Worm (Caenorhabditis elegans) whole organism, L1 larva: Measurements from ENCODE around the gene F22H10.1.

Source experiments
- C16A3.4 ChIP-seq: fragments of 150-350 bp; optimal IDR thresholded peaks from 2 replicates; lab custom pipeline; 2014; ENCODE audit warnings: missing biosample characterization, missing genetic modification characterization
- F16B12.6 ChIP-seq: fragments of 150-350 bp; optimal IDR thresholded peaks from 2 replicates; lab custom pipeline; 2014; ENCODE audit warnings: missing biosample characterization, missing genetic modification characterization
- alr-1 ChIP-seq: fragments of 200-800 bp; sonication (Bioruptor generic); optimal IDR thresholded peaks from 2 replicates; lab custom pipeline; 2018; ENCODE audit warnings: borderline replicate concordance, mild to moderate bottlenecking, missing genetic modification characterization, missing compliant biosample characterization
- blmp-1 ChIP-seq: fragments of 150-350 bp; optimal IDR thresholded peaks from 2 replicates; lab custom pipeline; 2014; ENCODE audit warnings: missing biosample characterization, missing genetic modification characterization
- ceh-63 ChIP-seq: fragments of 200-800 bp; sonication (Bioruptor generic); optimal IDR thresholded peaks from 2 replicates; lab custom pipeline; 2018; ENCODE audit warnings: mild to moderate bottlenecking, missing genetic modification characterization, missing compliant biosample characterization
- ceh-8 ChIP-seq: fragments of 200-800 bp; sonication (Bioruptor generic); optimal IDR thresholded peaks from 2 replicates; lab custom pipeline; 2018; ENCODE audit warnings: mild to moderate bottlenecking, missing genetic modification characterization, moderate library complexity, missing compliant biosample characterization
- ceh-82 ChIP-seq, 3 experiments: fragments of 150-350 bp in 1 of 3; sonication (generic microtip) in 2 of 3; optimal IDR thresholded peaks; 2 replicates each; lab custom pipeline; 2014 to 2017; ENCODE audit warnings: missing biosample characterization in 3 of 3, missing genetic modification characterization in 3 of 3
- ceh-88 ChIP-seq: fragments of 200-800 bp; sonication (Bioruptor generic); IDR thresholded peaks from 2 replicates; pipeline ENCODE4 v1.3.6; 2022; ENCODE audit warnings: missing genetic modification characterization, missing compliant biosample characterization
- ceh-90 ChIP-seq: sonication (generic microtip); optimal IDR thresholded peaks from 2 replicates; lab custom pipeline; 2016; ENCODE audit warnings: missing genetic modification characterization, missing compliant biosample characterization
- dpl-1 ChIP-seq, 3 experiments: fragments of 150-350 bp in 2 of 3; sonication (generic microtip) in 1 of 3; optimal IDR thresholded peaks; 2 replicates each; lab custom pipeline; 2014 to 2017; ENCODE audit warnings: missing biosample characterization in 3 of 3, missing genetic modification characterization in 3 of 3, missing genetic modification reagents in 3 of 3
- dsc-1 ChIP-seq: sonication (generic microtip); optimal IDR thresholded peaks from 2 replicates; lab custom pipeline; 2016; ENCODE audit warnings: mild to moderate bottlenecking, missing genetic modification characterization, missing compliant biosample characterization
- egl-13 ChIP-seq: sonication (generic microtip); optimal IDR thresholded peaks from 2 replicates; lab custom pipeline; 2016; ENCODE audit warnings: missing genotype, missing genetic modification reagents, missing genetic modification characterization, missing compliant biosample characterization
- elt-2 ChIP-seq: sonication (generic microtip); optimal IDR thresholded peaks from 2 replicates; lab custom pipeline; 2016; ENCODE audit warnings: missing genetic modification characterization, mild to moderate bottlenecking, inconsistent platforms, missing compliant biosample characterization, missing genetic modification reagents
- elt-3 ChIP-seq, 6 experiments: fragments of 150-350 bp in 1 of 6; sonication (generic microtip); optimal IDR thresholded peaks; 2 replicates each; lab custom pipeline; 2017 to 2018; ENCODE audit warnings: missing biosample characterization in 6 of 6, missing genetic modification characterization in 6 of 6, inconsistent platforms in 1 of 6
- ets-5 ChIP-seq: fragments of 200-800 bp; sonication (Bioruptor generic); IDR thresholded peaks from 2 replicates; pipeline ENCODE4 v1.3.6; 2022; ENCODE audit warnings: missing genetic modification characterization, missing compliant biosample characterization
- fkh-10 ChIP-seq: sonication (generic microtip); optimal IDR thresholded peaks from 2 replicates; lab custom pipeline; 2017; ENCODE audit warnings: missing biosample characterization, missing genetic modification reagents, missing genetic modification characterization
- fkh-8 ChIP-seq: sonication (generic microtip); optimal IDR thresholded peaks from 2 replicates; lab custom pipeline; 2016; ENCODE audit warnings: mild to moderate bottlenecking, missing genetic modification characterization, missing compliant biosample characterization
- grh-1 ChIP-seq: fragments of 200-800 bp; sonication (Bioruptor generic); IDR thresholded peaks from 2 replicates; pipeline ENCODE4 v1.3.6; 2022; ENCODE audit warnings: missing genetic modification reagents, missing genetic modification characterization, missing compliant biosample characterization
- hlh-17 ChIP-seq: fragments of 200-800 bp; sonication (Bioruptor generic); optimal IDR thresholded peaks from 2 replicates; lab custom pipeline; 2018; ENCODE audit warnings: missing genetic modification characterization, mild to moderate bottlenecking, missing compliant biosample characterization, moderate library complexity, borderline replicate concordance
- hlh-4 ChIP-seq: sonication (generic microtip); optimal IDR thresholded peaks from 2 replicates; lab custom pipeline; 2016; ENCODE audit warnings: mild to moderate bottlenecking, missing genetic modification characterization, missing compliant biosample characterization
- hpl-2 ChIP-seq: fragments of 150-350 bp; optimal IDR thresholded peaks from 2 replicates; lab custom pipeline; 2014; ENCODE audit warnings: missing biosample characterization, missing genetic modification reagents, missing genetic modification characterization
- isw-1 ChIP-seq: fragments of 200-800 bp; sonication (Bioruptor generic); IDR thresholded peaks from 2 replicates; pipeline ENCODE4 v1.3.6; 2022; ENCODE audit warnings: missing genetic modification characterization, missing compliant biosample characterization
- lin-13 ChIP-seq: fragments of 150-350 bp; optimal IDR thresholded peaks from 2 replicates; lab custom pipeline; 2014; ENCODE audit warnings: missing biosample characterization, missing genetic modification reagents, missing genetic modification characterization
- lin-39 ChIP-seq: fragments of 150-350 bp; optimal IDR thresholded peaks from 2 replicates; lab custom pipeline; 2014; ENCODE audit warnings: missing biosample characterization, missing genetic modification reagents, missing genetic modification characterization
- lir-3 ChIP-seq: sonication (generic microtip); optimal IDR thresholded peaks from 2 replicates; lab custom pipeline; 2016; ENCODE audit warnings: mild to moderate bottlenecking, missing genetic modification characterization, moderate library complexity, missing compliant biosample characterization; ENCODE audit not compliant: poor library complexity
- lsy-2 ChIP-seq, 2 experiments: fragments of 150-350 bp; optimal IDR thresholded peaks; 2 replicates each; lab custom pipeline; 2014; ENCODE audit warnings: missing biosample characterization in 2 of 2, missing genetic modification characterization in 2 of 2
- mdl-1 ChIP-seq, 2 experiments: fragments of 150-350 bp; optimal IDR thresholded peaks; 2 replicates each; lab custom pipeline; 2014 to 2017; ENCODE audit warnings: missing biosample characterization in 2 of 2, missing genetic modification characterization in 2 of 2, inconsistent platforms in 1 of 2
- nhr-20 ChIP-seq: sonication (generic microtip); optimal IDR thresholded peaks from 2 replicates; lab custom pipeline; 2016; ENCODE audit warnings: mild to moderate bottlenecking, missing genetic modification characterization, missing compliant biosample characterization
- nhr-47 ChIP-seq: sonication (generic microtip); optimal IDR thresholded peaks from 2 replicates; lab custom pipeline; 2016; ENCODE audit warnings: mild to moderate bottlenecking, missing genetic modification characterization, moderate library complexity, missing compliant biosample characterization
- nhr-77 ChIP-seq: fragments of 150-350 bp; optimal IDR thresholded peaks from 2 replicates; lab custom pipeline; 2014; ENCODE audit warnings: missing biosample characterization, missing genetic modification characterization
- nhr-84 ChIP-seq: sonication (generic microtip); optimal IDR thresholded peaks from 2 replicates; lab custom pipeline; 2017; ENCODE audit warnings: missing biosample characterization, missing genetic modification characterization
- pag-3 ChIP-seq: sonication (generic microtip); optimal IDR thresholded peaks from 2 replicates; lab custom pipeline; 2017; ENCODE audit warnings: missing genetic modification characterization, mild to moderate bottlenecking, missing compliant biosample characterization, antibody characterized with exemption, borderline replicate concordance; ENCODE audit not compliant: insufficient read depth
- pax-3 ChIP-seq: fragments of 200-800 bp; sonication (Bioruptor generic); optimal IDR thresholded peaks from 2 replicates; lab custom pipeline; 2018; ENCODE audit warnings: mild to moderate bottlenecking, missing genetic modification characterization, moderate library complexity, missing compliant biosample characterization
- rnt-1 ChIP-seq: sonication (generic microtip); optimal IDR thresholded peaks from 2 replicates; lab custom pipeline; 2016; ENCODE audit warnings: mild to moderate bottlenecking, missing genetic modification characterization, moderate library complexity, missing compliant biosample characterization
- skn-1 ChIP-seq: fragments of 150-350 bp; optimal IDR thresholded peaks from 2 replicates; lab custom pipeline; 2014; ENCODE audit warnings: missing biosample characterization, missing genetic modification characterization
- snu-23 ChIP-seq: sonication (generic microtip); optimal IDR thresholded peaks from 2 replicates; lab custom pipeline; 2016; ENCODE audit warnings: missing genetic modification characterization, missing compliant biosample characterization
- sup-37 ChIP-seq: fragments of 200-800 bp; sonication (Bioruptor generic); optimal IDR thresholded peaks from 2 replicates; lab custom pipeline; 2018; ENCODE audit warnings: mild to moderate bottlenecking, missing genetic modification characterization, missing compliant biosample characterization
- tbx-2 ChIP-seq: sonication (generic microtip); optimal IDR thresholded peaks from 2 replicates; lab custom pipeline; 2016; ENCODE audit warnings: missing genetic modification characterization, missing compliant biosample characterization
- tlp-1 ChIP-seq: fragments of 150-350 bp; optimal IDR thresholded peaks from 2 replicates; lab custom pipeline; 2014; ENCODE audit warnings: missing biosample characterization, missing genetic modification characterization
- unc-130 ChIP-seq: fragments of 150-350 bp; optimal IDR thresholded peaks from 2 replicates; lab custom pipeline; 2017; ENCODE audit warnings: missing biosample characterization, missing genetic modification characterization, inconsistent platforms
- unc-30 ChIP-seq: sonication (generic microtip); optimal IDR thresholded peaks from 2 replicates; lab custom pipeline; 2017; ENCODE audit warnings: missing biosample characterization, missing genetic modification characterization
- unc-86 ChIP-seq: sonication (generic microtip); optimal IDR thresholded peaks from 2 replicates; lab custom pipeline; 2016; ENCODE audit warnings: missing genetic modification characterization, missing compliant biosample characterization
- vab-15 ChIP-seq: sonication (generic microtip); optimal IDR thresholded peaks from 2 replicates; lab custom pipeline; 2017; ENCODE audit warnings: missing genotype, mild to moderate bottlenecking, missing genetic modification characterization, missing compliant biosample characterization
- ztf-4 ChIP-seq: fragments of 150-350 bp; optimal IDR thresholded peaks from 2 replicates; lab custom pipeline; 2014; ENCODE audit warnings: missing biosample characterization, missing genetic modification characterization

F22H10.1 gene

ce11 chrX:16726879-16727278, 24.6 kb downstream of the F22H10.1 start (continued):
- TF ChIP-seq ets-5 (GFP tag; lab: Robert Waterston, UW) (no peak), nhr-77 (peak; percentile 93), nhr-20 (tag; lab: Kevin White, UChicago) (peak; percentile 98), pag-3 (tag; lab: Kevin White, UChicago) (no peak), lin-13 (GFP tag; lab: Kevin White, UChicago) (peak; percentile 91), nhr-47 (tag; lab: Kevin White, UChicago) (peak; percentile 91), unc-86 (tag; lab: Kevin White, UChicago) (peak; percentile 95), tbx-2 (tag; lab: Kevin White, UChicago) (peak; percentile 94), unc-30 (no peak), ceh-88 (peak; percentile 38; the same call in 1 of the 2 replicates), ceh-8 (GFP tag; lab: Kevin White, UChicago) (peak; percentile 70), alr-1 (no peak), isw-1 (GFP tag; lab: Robert Waterston, UW) (peak; percentile 78), elt-3 (tag; optimal IDR thresholded peaks at IDR 0.05; lab: Kevin White, UChicago) (peak in 3 of 6 experiments; percentile 44 to 88 (median 46)), dpl-1 (GFP tag; optimal IDR thresholded peaks at IDR 0.05; lab: Kevin White, UChicago) (peak; percentile 29 to 47 (median 41)), pax-3 (tag; lab: Kevin White, UChicago) (peak; percentile 75), snu-23 (GFP tag; lab: Kevin White, UChicago) (peak; percentile 92), egl-13 (tag; lab: Kevin White, UChicago) (peak; percentile 89), lir-3 (peak; percentile 68), elt-2 (peak; percentile 86), blmp-1 (tag; lab: Kevin White, UChicago) (peak; percentile 86), fkh-8 (tag; lab: Kevin White, UChicago) (peak; percentile 93), nhr-84 (no peak), mdl-1 (tag; optimal IDR thresholded peaks at IDR 0.05; lab: Kevin White, UChicago) (peak; percentile 52 to 93), lin-39 (tag; lab: Kevin White, UChicago) (no peak), lsy-2 (tag; optimal IDR thresholded peaks at IDR 0.05; lab: Kevin White, UChicago) (peak; percentile 69 to 89), hpl-2 (GFP tag; lab: Kevin White, UChicago) (peak; percentile 64), fkh-10 (GFP tag; lab: Kevin White, UChicago) (peak; percentile 90), ceh-90 (tag; lab: Kevin White, UChicago) (no peak), ceh-63 (GFP tag; lab: Kevin White, UChicago) (no peak)

ce11 chrX:16729259-16729658, 27.0 kb downstream of the F22H10.1 start, which contains the start of gene hda-4:
hda-4 (plus strand) TSS chrX:16729559.
- TF ChIP-seq ceh-90 (tag; lab: Kevin White, UChicago), result no peak
- no peak for TF ChIP-seq isw-1 (GFP tag; lab: Robert Waterston, UW)
- TF ChIP-seq hlh-4 (tag; lab: Kevin White, UChicago), result no peak
- no peak for TF ChIP-seq F16B12.6
- no peak for TF ChIP-seq grh-1 (GFP tag; lab: Robert Waterston, UW)
- TF ChIP-seq unc-86 (tag; lab: Kevin White, UChicago), result no peak
- TF ChIP-seq ztf-4, result no peak
- no peak for TF ChIP-seq vab-15 (tag; lab: Kevin White, UChicago)
- no peak for TF ChIP-seq skn-1 (tag; lab: Kevin White, UChicago)
- TF ChIP-seq hlh-17 (GFP tag; lab: Kevin White, UChicago), result no peak
- no peak for TF ChIP-seq dsc-1 (tag; lab: Kevin White, UChicago)
- no peak for TF ChIP-seq tlp-1 (tag; lab: Kevin White, UChicago)
- no peak for TF ChIP-seq ceh-82 (tag; optimal IDR thresholded peaks at IDR 0.05; lab: Kevin White, UChicago)
- no peak for TF ChIP-seq nhr-84
- no peak for TF ChIP-seq rnt-1 (tag; lab: Kevin White, UChicago)
- no peak for TF ChIP-seq unc-130 (tag; lab: Kevin White, UChicago)
- no peak for TF ChIP-seq sup-37 (GFP tag; lab: Kevin White, UChicago)
- no peak for TF ChIP-seq nhr-47 (tag; lab: Kevin White, UChicago)
- no peak for TF ChIP-seq C16A3.4 (tag; lab: Kevin White, UChicago)
- TF ChIP-seq egl-13 (tag; lab: Kevin White, UChicago), result no peak
